Fruit fly (Drosophila melanogaster) whole organism, prepupa: ENCODE measurements around the gene Acbp2.

Experiments used
- CG11902 ChIP-seq: fragments of 200-800 bp; sonication (Bioruptor generic); optimal IDR thresholded peaks from 3 replicates; lab custom pipeline; 2016; ENCODE audit warnings: missing biosample characterization, missing genetic modification characterization
- CG8319 ChIP-seq: fragments of 200-800 bp; sonication (Bioruptor generic); optimal IDR thresholded peaks from 3 replicates; lab custom pipeline; 2016; ENCODE audit warnings: missing biosample characterization, missing genetic modification characterization
- CG8632 ChIP-seq: fragments of 200-800 bp; sonication (Bioruptor generic); optimal IDR thresholded peaks from 3 replicates; lab custom pipeline; 2016; ENCODE audit warnings: missing biosample characterization, missing genetic modification characterization
- Ets21C ChIP-seq: fragments of 200-800 bp; sonication (Bioruptor generic); optimal IDR thresholded peaks from 3 replicates; lab custom pipeline; 2016; ENCODE audit warnings: missing biosample characterization, missing genetic modification characterization
- Gug ChIP-seq: fragments of 200-800 bp; sonication (Bioruptor generic); IDR thresholded peaks from 2 replicates; pipeline ENCODE4 v1.3.6; 2022; ENCODE audit warnings: missing biosample characterization, missing genetic modification characterization
- dac ChIP-seq: fragments of 200-800 bp; sonication (Bioruptor generic); optimal IDR thresholded peaks from 2 replicates; lab custom pipeline; 2017; ENCODE audit warnings: missing biosample characterization, mild to moderate bottlenecking, missing genetic modification characterization
- ss ChIP-seq, 2 experiments: fragments of 200-800 bp; sonication (Bioruptor generic); optimal IDR thresholded peaks; 2 replicates in 1 of 2; 3 replicates in 1 of 2; lab custom pipeline; 2017 to 2018; ENCODE audit warnings: mild to moderate bottlenecking in 2 of 2, missing biosample characterization in 2 of 2, missing genetic modification characterization in 2 of 2, moderate library complexity in 1 of 2

DNA sequence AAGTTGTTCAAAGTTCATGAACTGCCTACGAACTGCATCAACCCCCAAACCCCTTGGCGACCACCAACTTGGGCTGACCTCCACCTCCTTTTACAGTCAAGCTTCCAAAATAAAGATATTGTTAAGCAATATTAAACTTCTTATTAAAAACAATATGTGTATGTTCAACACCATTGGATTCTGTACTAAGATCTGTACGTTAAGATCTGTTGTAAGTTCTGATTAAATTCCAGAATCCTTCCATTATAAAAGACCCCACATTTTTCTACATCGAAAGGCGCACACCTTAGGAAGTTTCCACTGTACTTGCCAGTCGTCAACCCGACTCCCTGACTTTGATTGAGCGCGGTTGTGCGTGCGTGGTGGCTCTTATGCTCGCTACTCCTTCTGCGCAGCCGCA, 18.7 kb upstream of the Acbp2 start:
- TF ChIP-seq CG8632 (GFP tag; lab: Kevin White, UChicago): peak; percentile 40
- peak; percentile 12 for TF ChIP-seq CG8319 (GFP tag; lab: Kevin White, UChicago)
- TF ChIP-seq ss (GFP tag; optimal IDR thresholded peaks at IDR 0.05; lab: Kevin White, UChicago): peak; percentile 73 to 84
- no peak for TF ChIP-seq dac (GFP tag; lab: Kevin White, UChicago)
- peak; percentile 26 for TF ChIP-seq CG11902 (GFP tag; lab: Kevin White, UChicago)
- peak; percentile 24 for TF ChIP-seq Ets21C (GFP tag; lab: Kevin White, UChicago)
- no peak for TF ChIP-seq Gug
